Fruit fly (Drosophila melanogaster): Measurements from ENCODE around the gene COX8.
A peak's percentile ranks its signal among the peaks of the same experiment; 100 is the strongest.

The COX8 gene

DNA sequence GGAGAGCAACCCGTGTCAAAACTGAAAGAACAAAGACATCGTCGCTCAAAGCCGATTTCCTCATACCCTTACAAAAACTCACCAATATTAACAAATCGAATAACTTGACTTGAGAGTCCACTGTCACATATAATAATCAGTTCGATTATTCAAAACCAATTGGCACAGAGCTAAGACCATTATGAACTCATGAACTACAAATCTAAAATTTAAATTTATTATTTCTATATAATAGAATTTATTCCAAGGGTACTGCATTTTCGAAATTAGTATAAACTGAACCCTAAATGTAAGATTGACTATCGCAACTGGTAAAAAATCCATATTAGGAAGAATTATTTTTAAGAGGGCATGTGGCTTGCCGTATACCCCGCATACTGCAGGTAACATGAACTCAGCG is 42.7 kb upstream of the COX8 start (continued):
- TF ChIP-seq salr (GFP tag; optimal IDR thresholded peaks at IDR 0.05): peak in 1 of 2 experiments; percentile 3
- TF ChIP-seq CG9139 (GFP tag; optimal IDR thresholded peaks at IDR 0.05): peak; percentile 3
- peak; percentile 55 for TF ChIP-seq esn (GFP tag; optimal IDR thresholded peaks at IDR 0.05)
- no peak for TF ChIP-seq vri (GFP tag; optimal IDR thresholded peaks at IDR 0.05)
- no peak for TF ChIP-seq dac (GFP tag; optimal IDR thresholded peaks at IDR 0.05)
- TF ChIP-seq eg (GFP tag; IDR thresholded peaks at IDR 0.05): no peak
- no peak for TF ChIP-seq Blimp-1 (GFP tag; optimal IDR thresholded peaks at IDR 0.05)
- TF ChIP-seq Eip78C (GFP tag): peak; percentile 81
- TF ChIP-seq Hr39 (GFP tag; optimal IDR thresholded peaks at IDR 0.05): no peak
- no peak for TF ChIP-seq CG11902 (GFP tag; optimal IDR thresholded peaks at IDR 0.05)
- no peak for TF ChIP-seq CG8119 (GFP tag; IDR thresholded peaks at IDR 0.05)
- TF ChIP-seq Lpt (GFP tag; optimal IDR thresholded peaks at IDR 0.05): no peak
- no peak for TF ChIP-seq Gug (GFP tag; IDR thresholded peaks at IDR 0.05)
- no peak for TF ChIP-seq CG6276 (GFP tag; optimal IDR thresholded peaks at IDR 0.05)
- TF ChIP-seq lz (GFP tag; optimal IDR thresholded peaks at IDR 0.05): no peak
- TF ChIP-seq spab (GFP tag; optimal IDR thresholded peaks at IDR 0.05): no peak
- peak; percentile 11 for TF ChIP-seq CG34406 (GFP tag; optimal IDR thresholded peaks at IDR 0.05)
- peak; percentile 17 for TF ChIP-seq CG3032 (tag; optimal IDR thresholded peaks at IDR 0.05)
- no peak for TF ChIP-seq net (GFP tag; optimal IDR thresholded peaks at IDR 0.05)

DNA sequence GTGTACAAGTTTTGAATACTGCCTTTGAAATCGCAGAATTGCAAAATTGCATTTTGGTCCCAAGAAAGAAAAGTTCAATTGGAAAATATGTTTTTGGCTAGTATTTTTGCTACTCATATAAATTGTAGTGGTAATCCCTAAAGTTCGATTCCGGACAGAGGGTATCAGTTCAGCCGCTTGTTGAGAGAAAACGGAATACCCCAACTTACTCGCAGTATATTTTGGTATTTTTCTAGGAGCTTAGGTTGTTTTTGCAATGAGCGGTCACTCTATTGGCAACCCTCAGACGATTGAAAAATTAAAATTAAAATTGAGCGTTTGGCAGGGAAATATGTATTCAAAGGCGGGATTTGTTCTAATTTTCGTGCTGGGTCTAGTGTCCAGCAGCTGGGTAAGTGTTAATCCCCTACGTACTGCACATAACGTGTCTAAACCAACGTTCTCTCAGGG is 35.1 kb upstream of the COX8 start:
- TF ChIP-seq esn (GFP tag; optimal IDR thresholded peaks at IDR 0.05) (peak; percentile 27), lz (GFP tag; optimal IDR thresholded peaks at IDR 0.05) (no peak)

DNA sequence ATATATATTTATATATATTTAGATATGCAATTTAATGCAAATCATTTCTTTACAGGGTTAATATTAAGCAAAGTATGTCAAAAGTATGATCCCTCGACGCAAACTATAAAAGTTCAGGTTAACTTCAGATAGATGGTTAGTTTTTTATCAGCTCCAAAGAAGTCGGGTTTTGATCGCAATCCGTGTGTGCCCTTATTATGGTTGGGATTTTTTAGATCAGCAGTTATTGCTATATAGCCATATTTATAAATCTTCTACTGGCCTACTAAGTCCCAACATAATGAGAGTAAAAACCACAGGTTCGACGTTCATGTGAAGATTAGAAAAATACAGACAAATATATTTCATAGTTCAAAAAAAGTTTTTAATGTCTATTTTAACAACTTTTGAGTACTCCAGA is 34.6 kb upstream of the COX8 start, which contains the start of gene EMC10:
TSS of gene EMC10 (plus strand) at position 301 of the 400 bp plus-strand sequence.
- TF ChIP-seq vri (GFP tag; optimal IDR thresholded peaks at IDR 0.05) (no peak), salr (GFP tag; optimal IDR thresholded peaks at IDR 0.05) (no peak), Ets21C (GFP tag; optimal IDR thresholded peaks at IDR 0.05) (no peak), CG15336 (GFP tag; IDR thresholded peaks at IDR 0.05) (no peak), CG10631 (GFP tag; optimal IDR thresholded peaks at IDR 0.05) (no peak), CG8119 (GFP tag; IDR thresholded peaks at IDR 0.05) (no peak), Sox102F (GFP tag; optimal IDR thresholded peaks at IDR 0.05) (no peak), CG10669 (GFP tag; optimal IDR thresholded peaks at IDR 0.05) (no peak), svp (GFP tag) (no peak), CG6854 (GFP tag; optimal IDR thresholded peaks at IDR 0.05) (no peak), spab (GFP tag; optimal IDR thresholded peaks at IDR 0.05) (no peak), topi (GFP tag; optimal IDR thresholded peaks at IDR 0.05) (no peak), eg (GFP tag; IDR thresholded peaks at IDR 0.05) (no peak), Blimp-1 (GFP tag; optimal IDR thresholded peaks at IDR 0.05) (no peak), fd59A (GFP tag; optimal IDR thresholded peaks at IDR 0.05) (no peak), CG1621 (tag; optimal IDR thresholded peaks at IDR 0.05) (no peak), Met (GFP tag; optimal IDR thresholded peaks at IDR 0.05) (no peak), CG11294 (GFP tag; IDR thresholded peaks at IDR 0.05) (no peak), lz (GFP tag; optimal IDR thresholded peaks at IDR 0.05) (no peak), esn (GFP tag; optimal IDR thresholded peaks at IDR 0.05) (no peak)

DNA sequence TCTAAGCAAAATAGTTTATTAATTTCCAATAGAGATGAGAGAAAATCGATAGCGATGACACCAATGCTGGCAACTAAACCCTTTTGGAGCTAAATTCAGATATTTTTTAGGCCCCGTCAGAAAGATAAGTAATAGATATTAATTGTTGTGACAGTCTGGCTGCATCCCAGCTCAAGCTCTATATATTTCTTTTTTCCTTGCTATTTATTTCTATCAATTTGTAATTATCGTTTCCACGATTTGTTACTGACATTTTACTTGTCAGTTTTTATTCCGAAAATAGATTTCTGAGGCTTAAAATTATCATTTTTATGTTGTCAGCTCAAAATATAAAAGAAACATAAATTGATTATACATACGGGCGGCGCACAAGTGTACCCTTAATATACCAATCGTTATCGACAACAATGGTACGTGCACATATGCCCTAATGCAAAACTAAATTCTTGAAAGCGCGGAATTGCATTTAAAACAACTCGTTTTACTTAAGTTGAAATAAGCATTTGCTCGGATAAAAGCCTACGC is 29.7 kb upstream of the COX8 start, which contains the start of the genes CRIF and SMC5:
TSS of gene CRIF (minus strand) at position 51 of the 525 bp plus-strand sequence.
TSS of gene SMC5 (plus strand) at position 329 of the 525 bp plus-strand sequence.
- TF ChIP-seq Eip75B (GFP tag; optimal IDR thresholded peaks at IDR 0.05) (no peak), Ets21C (GFP tag; optimal IDR thresholded peaks at IDR 0.05) (peak; percentile 52), CG6808 (GFP tag; optimal IDR thresholded peaks at IDR 0.05) (no peak), CG31627 (GFP tag; optimal IDR thresholded peaks at IDR 0.05) (peak; percentile 71), CG8119 (GFP tag; IDR thresholded peaks at IDR 0.05) (0 out of 3 replicates have a peak, but pooled peaks have one; percentile 47), CG11902 (GFP tag; optimal IDR thresholded peaks at IDR 0.05) (peak; percentile 18), dsx (GFP tag; optimal IDR thresholded peaks at IDR 0.05; ENCODE audit: poor library complexity, severe bottlenecking) (no peak), CG11762 (GFP tag; optimal IDR thresholded peaks at IDR 0.05; ENCODE audit: insufficient read depth) (peak; percentile 0), Hr38 (GFP tag; optimal IDR thresholded peaks at IDR 0.05) (no peak), Eip78C (GFP tag) (no peak), Met (GFP tag; optimal IDR thresholded peaks at IDR 0.05) (no peak), Blimp-1 (GFP tag; optimal IDR thresholded peaks at IDR 0.05) (no peak), CG4318 (GFP tag; optimal IDR thresholded peaks at IDR 0.05) (no peak), CG8632 (GFP tag; optimal IDR thresholded peaks at IDR 0.05) (no peak), CG10631 (GFP tag; optimal IDR thresholded peaks at IDR 0.05) (peak; percentile 60), esn (GFP tag; optimal IDR thresholded peaks at IDR 0.05) (peak; percentile 71), OdsH (GFP tag; optimal IDR thresholded peaks at IDR 0.05) (no peak), net (GFP tag; optimal IDR thresholded peaks at IDR 0.05) (no peak), Eip93F (GFP tag; optimal IDR thresholded peaks at IDR 0.05) (peak; percentile 51), cyc (GFP tag; optimal IDR thresholded peaks at IDR 0.05) (peak; percentile 53), CG9139 (GFP tag; optimal IDR thresholded peaks at IDR 0.05) (no peak), Gug (GFP tag; IDR thresholded peaks at IDR 0.05) (no peak), fkh (GFP tag; optimal IDR thresholded peaks at IDR 0.05) (no peak), CG34406 (GFP tag; optimal IDR thresholded peaks at IDR 0.05) (no peak), lz (GFP tag; optimal IDR thresholded peaks at IDR 0.05) (peak; percentile 69), CG6276 (GFP tag; optimal IDR thresholded peaks at IDR 0.05) (no peak)
